Fruit fly (Drosophila melanogaster) whole organism, prepupa: Measurements from ENCODE around the gene CG12155.

Experiments
- CG10631 ChIP-seq: fragments of 200-800 bp; sonication (Bioruptor generic); optimal IDR thresholded peaks from 2 replicates; lab custom pipeline; 2016; ENCODE audit warnings: missing biosample characterization, missing genetic modification characterization
- CG10669 ChIP-seq: fragments of 200-800 bp; sonication (Bioruptor generic); optimal IDR thresholded peaks from 3 replicates; lab custom pipeline; 2018; ENCODE audit warnings: missing biosample characterization, mild to moderate bottlenecking, missing genetic modification characterization, moderate library complexity
- CG11294 ChIP-seq: fragments of 200-800 bp; sonication (Bioruptor generic); IDR thresholded peaks from 2 replicates; pipeline ENCODE4 v1.3.6; 2022; ENCODE audit warnings: missing biosample characterization, missing genetic modification characterization
- CG11762 ChIP-seq: fragments of 200-800 bp; sonication (Bioruptor generic); optimal IDR thresholded peaks from 3 replicates; lab custom pipeline; 2016; ENCODE audit warnings: missing biosample characterization, missing genetic modification characterization; ENCODE audit not compliant: insufficient read depth
- CG11902 ChIP-seq: fragments of 200-800 bp; sonication (Bioruptor generic); optimal IDR thresholded peaks from 3 replicates; lab custom pipeline; 2016; ENCODE audit warnings: missing biosample characterization, missing genetic modification characterization
- CG15336 ChIP-seq: fragments of 200-800 bp; sonication (Bioruptor generic); IDR thresholded peaks from 2 replicates; pipeline ENCODE4 v1.3.6; 2022; ENCODE audit warnings: missing biosample characterization, missing genetic modification characterization
- CG1621 ChIP-seq: fragments of 200-800 bp; sonication (Bioruptor generic); optimal IDR thresholded peaks from 3 replicates; lab custom pipeline; 2018; ENCODE audit warnings: missing biosample characterization, mild to moderate bottlenecking, missing genetic modification characterization
- CG3032 ChIP-seq: fragments of 200-800 bp; optimal IDR thresholded peaks from 2 replicates; lab custom pipeline; 2019; ENCODE audit warnings: missing biosample characterization, mild to moderate bottlenecking, missing genetic modification characterization, moderate library complexity
- CG31627 ChIP-seq: fragments of 200-800 bp; sonication (Bioruptor generic); optimal IDR thresholded peaks from 3 replicates; lab custom pipeline; 2016; ENCODE audit warnings: missing biosample characterization, missing genetic modification characterization
- CG32006 ChIP-seq: fragments of 200-800 bp; sonication (Bioruptor generic); optimal IDR thresholded peaks from 3 replicates; lab custom pipeline; 2017; ENCODE audit warnings: missing biosample characterization, mild to moderate bottlenecking, missing genetic modification characterization
- CG34406 ChIP-seq: fragments of 200-800 bp; sonication (Bioruptor generic); optimal IDR thresholded peaks from 3 replicates; lab custom pipeline; 2016; ENCODE audit warnings: missing biosample characterization, missing genetic modification characterization
- CG3919 ChIP-seq: fragments of 200-800 bp; sonication (Bioruptor generic); optimal IDR thresholded peaks from 3 replicates; lab custom pipeline; 2016; ENCODE audit warnings: missing biosample characterization, missing genetic modification characterization
- CG4318 ChIP-seq: fragments of 200-800 bp; sonication (Bioruptor generic); optimal IDR thresholded peaks from 3 replicates; lab custom pipeline; 2017; ENCODE audit warnings: missing biosample characterization, mild to moderate bottlenecking, missing genetic modification characterization
- CG6163 ChIP-seq: fragments of 200-800 bp; sonication (Bioruptor generic); IDR thresholded peaks from 3 replicates; pipeline ENCODE4 v1.3.6; 2022; ENCODE audit warnings: missing biosample characterization, missing genetic modification characterization
- CG6276 ChIP-seq: fragments of 200-800 bp; sonication (Bioruptor generic); optimal IDR thresholded peaks from 2 replicates; lab custom pipeline; 2017; ENCODE audit warnings: missing biosample characterization, mild to moderate bottlenecking, missing genetic modification characterization
- CG6808 ChIP-seq: fragments of 200-800 bp; sonication (Bioruptor generic); optimal IDR thresholded peaks from 3 replicates; lab custom pipeline; 2017; ENCODE audit warnings: missing biosample characterization, missing genetic modification characterization, mild to moderate bottlenecking, moderate library complexity, missing genetic modification reagents
- CG6854 ChIP-seq: fragments of 200-800 bp; sonication (Bioruptor generic); optimal IDR thresholded peaks from 2 replicates; lab custom pipeline; 2017; ENCODE audit warnings: missing biosample characterization, mild to moderate bottlenecking, missing genetic modification characterization
- CG7368 ChIP-seq: fragments of 200-800 bp; sonication (Bioruptor generic); optimal IDR thresholded peaks from 3 replicates; lab custom pipeline; 2016; ENCODE audit warnings: missing biosample characterization, missing genetic modification characterization
- CG8119 ChIP-seq: fragments of 200-800 bp; sonication (Bioruptor generic); IDR thresholded peaks from 3 replicates; pipeline ENCODE4 v1.3.6; 2022; ENCODE audit warnings: missing biosample characterization, missing genetic modification characterization
- CG8319 ChIP-seq: fragments of 200-800 bp; sonication (Bioruptor generic); optimal IDR thresholded peaks from 3 replicates; lab custom pipeline; 2016; ENCODE audit warnings: missing biosample characterization, missing genetic modification characterization
- CG8632 ChIP-seq: fragments of 200-800 bp; sonication (Bioruptor generic); optimal IDR thresholded peaks from 3 replicates; lab custom pipeline; 2016; ENCODE audit warnings: missing biosample characterization, missing genetic modification characterization
- Eip75B ChIP-seq: fragments of 200-800 bp; sonication (Bioruptor generic); optimal IDR thresholded peaks from 3 replicates; lab custom pipeline; 2016; ENCODE audit warnings: missing biosample characterization, missing genetic modification characterization
- Eip78C ChIP-seq: fragments of 200-800 bp; sonication (Bioruptor generic); peaks from one replicate; lab custom pipeline; 2016; ENCODE audit warnings: missing biosample characterization, missing genetic modification characterization
- Eip93F ChIP-seq: fragments of 200-800 bp; sonication (Bioruptor generic); optimal IDR thresholded peaks from 2 replicates; lab custom pipeline; 2016; ENCODE audit warnings: missing biosample characterization, mild to moderate bottlenecking, missing genetic modification characterization
- Ets21C ChIP-seq: fragments of 200-800 bp; sonication (Bioruptor generic); optimal IDR thresholded peaks from 3 replicates; lab custom pipeline; 2016; ENCODE audit warnings: missing biosample characterization, missing genetic modification characterization
- Ets96B ChIP-seq: fragments of 200-800 bp; optimal IDR thresholded peaks from 2 replicates; lab custom pipeline; 2019; ENCODE audit warnings: missing biosample characterization, mild to moderate bottlenecking, missing genetic modification characterization, moderate library complexity
- Gug ChIP-seq: fragments of 200-800 bp; sonication (Bioruptor generic); IDR thresholded peaks from 2 replicates; pipeline ENCODE4 v1.3.6; 2022; ENCODE audit warnings: missing biosample characterization, missing genetic modification characterization
- Hr38 ChIP-seq: sonication (Bioruptor generic); optimal IDR thresholded peaks from 2 replicates; lab custom pipeline; 2016; ENCODE audit warnings: missing biosample characterization, missing genetic modification characterization
- Hr4 ChIP-seq: fragments of 200-800 bp; sonication (Bioruptor generic); optimal IDR thresholded peaks from 3 replicates; lab custom pipeline; 2016; ENCODE audit warnings: missing biosample characterization, missing genetic modification characterization
- Lpt ChIP-seq: fragments of 200-800 bp; sonication (Bioruptor generic); optimal IDR thresholded peaks from 3 replicates; lab custom pipeline; 2016; ENCODE audit warnings: missing biosample characterization, missing genetic modification characterization
- Met ChIP-seq: fragments of 200-800 bp; sonication (Bioruptor generic); optimal IDR thresholded peaks from 3 replicates; lab custom pipeline; 2016; ENCODE audit warnings: missing biosample characterization, missing genetic modification characterization
- Smox ChIP-seq: fragments of 200-800 bp; sonication (Bioruptor generic); optimal IDR thresholded peaks from 3 replicates; lab custom pipeline; 2016; ENCODE audit warnings: missing biosample characterization, missing genetic modification characterization
- Sox14 ChIP-seq: fragments of 200-800 bp; sonication (Bioruptor generic); optimal IDR thresholded peaks from 3 replicates; lab custom pipeline; 2016; ENCODE audit warnings: missing biosample characterization, missing genetic modification characterization
- achi ChIP-seq: fragments of 200-800 bp; sonication (Bioruptor generic); optimal IDR thresholded peaks from 3 replicates; lab custom pipeline; 2016; ENCODE audit warnings: missing biosample characterization, missing genetic modification characterization
- acj6 ChIP-seq: fragments of 200-800 bp; sonication (Bioruptor generic); optimal IDR thresholded peaks from 3 replicates; lab custom pipeline; 2016; ENCODE audit warnings: missing biosample characterization, missing genetic modification characterization
- cyc ChIP-seq: fragments of 200-800 bp; sonication (Bioruptor generic); optimal IDR thresholded peaks from 3 replicates; lab custom pipeline; 2016; ENCODE audit warnings: missing biosample characterization, missing genetic modification characterization
- dac ChIP-seq: fragments of 200-800 bp; sonication (Bioruptor generic); optimal IDR thresholded peaks from 2 replicates; lab custom pipeline; 2017; ENCODE audit warnings: missing biosample characterization, mild to moderate bottlenecking, missing genetic modification characterization
- dsx ChIP-seq: fragments of 200-800 bp; optimal IDR thresholded peaks from 3 replicates; lab custom pipeline; 2019; ENCODE audit warnings: missing biosample characterization, mild to moderate bottlenecking, missing genetic modification characterization, moderate library complexity; ENCODE audit not compliant: poor library complexity, severe bottlenecking
- esn ChIP-seq: fragments of 200-800 bp; sonication (Bioruptor generic); optimal IDR thresholded peaks from 2 replicates; lab custom pipeline; 2016; ENCODE audit warnings: missing biosample characterization, mild to moderate bottlenecking, missing genetic modification characterization, moderate library complexity
- fd59A ChIP-seq: fragments of 200-800 bp; sonication (Bioruptor generic); optimal IDR thresholded peaks from 2 replicates; lab custom pipeline; 2017; ENCODE audit warnings: missing biosample characterization, mild to moderate bottlenecking, missing genetic modification characterization, missing genetic modification reagents
- fd85E ChIP-seq: fragments of 200-800 bp; sonication (Bioruptor generic); optimal IDR thresholded peaks from 3 replicates; lab custom pipeline; 2016; ENCODE audit warnings: missing biosample characterization, missing genetic modification characterization
- fkh ChIP-seq: fragments of 200-800 bp; sonication (Bioruptor generic); optimal IDR thresholded peaks from 3 replicates; lab custom pipeline; 2017; ENCODE audit warnings: missing biosample characterization, mild to moderate bottlenecking, missing genetic modification characterization, moderate library complexity
- lz ChIP-seq: fragments of 200-800 bp; sonication (Bioruptor generic); optimal IDR thresholded peaks from 3 replicates; lab custom pipeline; 2016; ENCODE audit warnings: missing biosample characterization, missing genetic modification characterization
- net ChIP-seq: fragments of 200-800 bp; sonication (Bioruptor generic); optimal IDR thresholded peaks from 3 replicates; lab custom pipeline; 2016; ENCODE audit warnings: missing biosample characterization, missing genetic modification characterization
- pdm3 ChIP-seq: fragments of 200-800 bp; sonication (Bioruptor generic); optimal IDR thresholded peaks from 3 replicates; lab custom pipeline; 2016; ENCODE audit warnings: missing biosample characterization, missing genetic modification characterization
- svp ChIP-seq: fragments of 200-800 bp; sonication (Bioruptor generic); peaks from one replicate; lab custom pipeline; 2016; ENCODE audit warnings: missing biosample characterization, missing genetic modification characterization
- topi ChIP-seq: fragments of 200-800 bp; sonication (Bioruptor generic); optimal IDR thresholded peaks from 3 replicates; lab custom pipeline; 2016; ENCODE audit warnings: missing biosample characterization, missing genetic modification characterization

CG12155 gene

DNA sequence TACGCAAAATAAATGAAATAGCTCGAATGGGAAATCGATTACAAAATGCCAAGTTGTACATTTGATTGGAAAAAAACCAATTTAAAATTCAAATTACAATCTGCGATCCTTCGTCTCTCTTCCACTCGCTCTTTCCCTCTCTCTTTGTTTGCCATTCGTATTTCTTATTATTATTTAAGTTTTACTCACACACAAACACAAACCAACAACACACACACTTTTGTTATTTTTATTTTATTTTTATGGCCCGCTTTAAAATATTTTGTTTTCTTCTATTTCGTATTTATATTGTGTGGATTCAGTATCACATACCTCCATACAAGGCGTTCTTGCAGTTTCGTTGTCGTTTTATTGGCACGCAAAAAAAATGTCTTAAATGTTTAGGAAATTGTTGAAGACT is 32.4 kb upstream of the CG12155 start:
- TF ChIP-seq CG6276 (GFP tag; lab: Kevin White, UChicago) = no peak
- peak; percentile 46 for TF ChIP-seq Eip78C (GFP tag; lab: Kevin White, UChicago)
- TF ChIP-seq CG8632 (GFP tag; lab: Kevin White, UChicago) = no peak
- no peak for TF ChIP-seq CG34406

DNA sequence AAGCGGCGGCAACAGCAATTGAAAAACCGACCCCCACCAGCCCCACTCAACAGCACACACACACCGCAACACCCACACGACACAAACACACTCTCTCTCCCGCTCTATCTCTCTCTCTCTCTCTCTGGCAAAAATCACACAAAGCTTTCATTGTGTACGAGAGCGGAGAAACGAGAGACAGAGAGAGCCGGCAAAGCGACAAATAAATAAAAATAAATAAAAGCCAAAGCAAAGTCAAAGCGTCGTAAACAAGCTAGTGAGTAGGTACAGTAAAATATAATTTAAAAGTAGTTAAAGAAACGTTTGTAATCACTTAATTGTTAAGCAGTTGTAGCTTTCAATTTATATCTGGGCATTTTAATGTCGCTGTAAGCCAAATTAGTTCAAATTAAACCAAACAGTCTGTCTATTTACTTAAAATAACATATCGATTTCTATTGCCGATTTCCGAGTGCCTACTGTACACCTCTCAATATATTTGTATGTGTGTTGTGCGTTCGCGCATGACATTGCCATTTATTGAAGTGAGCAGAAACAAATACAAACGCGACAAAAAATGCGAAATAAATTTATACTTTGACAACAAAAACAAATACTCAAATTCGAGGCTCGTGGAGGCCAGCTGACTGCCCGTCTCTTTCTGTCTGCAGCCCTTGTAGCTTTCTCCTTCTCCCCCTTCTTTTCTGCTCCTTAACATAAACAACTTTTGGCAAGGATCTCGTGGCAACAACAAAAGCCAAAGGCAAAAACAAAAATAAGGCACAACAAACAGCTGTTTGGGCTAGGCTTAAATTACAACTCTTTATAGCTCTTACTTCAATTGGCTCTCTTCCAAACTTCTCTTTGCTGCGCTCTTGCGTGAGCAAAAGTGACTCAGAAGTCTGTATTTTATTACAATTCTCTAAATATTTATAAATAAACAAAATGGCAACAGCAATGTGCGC is 31.6 kb upstream of the CG12155 start:
- TF ChIP-seq svp (GFP tag; lab: Kevin White, UChicago) (peak; percentile 96), Eip75B (GFP tag; lab: Kevin White, UChicago) (peak; percentile 93), lz (GFP tag; lab: Kevin White, UChicago) (peak; percentile 95), Hr38 (GFP tag; lab: Kevin White, UChicago) (peak; percentile 33), CG11762 (GFP tag; lab: Kevin White, UChicago) (peak; percentile 94), CG11294 (GFP tag; lab: Robert Waterston, UW) (peak; percentile 91), acj6 (GFP tag; lab: Kevin White, UChicago) (peak; percentile 95), CG11902 (GFP tag; lab: Kevin White, UChicago) (peak; percentile 80), CG6808 (peak; percentile 90), CG7368 (GFP tag; lab: Kevin White, UChicago) (peak; percentile 83), CG6276 (GFP tag; lab: Kevin White, UChicago) (peak; percentile 96), dac (peak; percentile 90), CG34406 (peak; percentile 91), esn (GFP tag; lab: Kevin White, UChicago) (peak; percentile 95), pdm3 (GFP tag; lab: Kevin White, UChicago) (peak; percentile 97), fd85E (peak; percentile 70), CG31627 (GFP tag; lab: Kevin White, UChicago) (peak; percentile 94), CG10631 (GFP tag; lab: Kevin White, UChicago) (peak; percentile 90), fd59A (GFP tag; lab: Kevin White, UChicago) (peak; percentile 90), net (GFP tag; lab: Kevin White, UChicago) (peak; percentile 93), CG3032 (tag; lab: Kevin White, UChicago) (peak; percentile 93), CG32006 (GFP tag; lab: Kevin White, UChicago) (peak; percentile 96), CG10669 (GFP tag; lab: Kevin White, UChicago) (peak; percentile 90), dsx (GFP tag; lab: Kevin White, UChicago) (peak; percentile 90), CG3919 (GFP tag; lab: Kevin White, UChicago) (peak; percentile 92), CG1621 (tag; lab: Kevin White, UChicago) (peak; percentile 87), CG8119 (peak; percentile 97), topi (peak; percentile 96), Smox (GFP tag; lab: Kevin White, UChicago) (peak; percentile 95), Sox14 (GFP tag; lab: Kevin White, UChicago) (peak; percentile 96), CG6163 (GFP tag; lab: Robert Waterston, UW) (peak; percentile 93), CG15336 (peak; percentile 97), Lpt (GFP tag; lab: Kevin White, UChicago) (peak; percentile 94), Met (GFP tag; lab: Kevin White, UChicago) (peak; percentile 96), Eip93F (peak; percentile 87), CG8632 (GFP tag; lab: Kevin White, UChicago) (peak; percentile 90), CG6854 (GFP tag; lab: Kevin White, UChicago) (peak; percentile 83), CG8319 (GFP tag; lab: Kevin White, UChicago) (peak; percentile 80), fkh (GFP tag; lab: Kevin White, UChicago) (peak; percentile 93), Ets21C (GFP tag; lab: Kevin White, UChicago) (peak; percentile 90), achi (GFP tag; lab: Kevin White, UChicago) (peak; percentile 92), Gug (GFP tag; lab: Robert Waterston, UW) (peak; percentile 94), cyc (GFP tag; lab: Kevin White, UChicago) (peak; percentile 94), Hr4 (GFP tag; lab: Kevin White, UChicago) (peak; percentile 94), Eip78C (GFP tag; lab: Kevin White, UChicago) (peak; percentile 98), Ets96B (peak; percentile 93), CG4318 (GFP tag; lab: Kevin White, UChicago) (peak; percentile 91)
